Worm (Caenorhabditis elegans) whole organism, young adult: ENCODE data around the gene gmap-1.

Experiments
- B0035.1 ChIP-seq: sonication (generic microtip); optimal IDR thresholded peaks from 2 replicates; lab custom pipeline; 2016; ENCODE audit warnings: missing genetic modification characterization, mild to moderate bottlenecking, missing compliant biosample characterization, missing genotype, missing genetic modification reagents
- B0261.1 ChIP-seq: sonication (generic microtip); optimal IDR thresholded peaks from 2 replicates; lab custom pipeline; 2016; ENCODE audit warnings: mild to moderate bottlenecking, missing genetic modification characterization, moderate library complexity, missing compliant biosample characterization
- F10E7.11 ChIP-seq: sonication (generic microtip); optimal IDR thresholded peaks from 2 replicates; lab custom pipeline; 2017; ENCODE audit warnings: mild to moderate bottlenecking, missing genetic modification characterization, moderate library complexity, missing compliant biosample characterization
- F22D6.2 ChIP-seq: sonication (generic microtip); optimal IDR thresholded peaks from 2 replicates; lab custom pipeline; 2016; ENCODE audit warnings: mild to moderate bottlenecking, missing genetic modification characterization, missing compliant biosample characterization
- F33H1.4 ChIP-seq: fragments of 200-800 bp; sonication (Bioruptor generic); IDR thresholded peaks from 2 replicates; pipeline ENCODE4 v1.3.6; 2022; ENCODE audit warnings: missing genetic modification reagents, missing genetic modification characterization, missing compliant biosample characterization
- F55B11.4 ChIP-seq: sonication (generic microtip); optimal IDR thresholded peaks from 2 replicates; lab custom pipeline; 2016; ENCODE audit warnings: missing compliant biosample characterization, missing genetic modification characterization, borderline replicate concordance; ENCODE audit not compliant: insufficient read depth
- K12H6.12 ChIP-seq: fragments of 200-800 bp; sonication (Bioruptor generic); optimal IDR thresholded peaks from 2 replicates; lab custom pipeline; 2018; ENCODE audit warnings: mild to moderate bottlenecking, missing genetic modification characterization, missing compliant biosample characterization
- T07F8.4 ChIP-seq: sonication (generic microtip); optimal IDR thresholded peaks from 2 replicates; lab custom pipeline; 2016; ENCODE audit warnings: mild to moderate bottlenecking, missing genetic modification characterization, moderate library complexity, missing compliant biosample characterization
- T26A5.8 ChIP-seq: sonication (generic microtip); optimal IDR thresholded peaks from 2 replicates; lab custom pipeline; 2016; ENCODE audit warnings: missing genetic modification characterization, missing compliant biosample characterization
- Y56A3A.18 ChIP-seq: fragments of 200-800 bp; sonication (Bioruptor generic); IDR thresholded peaks from 2 replicates; pipeline ENCODE4 v1.3.6; 2022; ENCODE audit warnings: missing genetic modification reagents, missing genetic modification characterization, missing compliant biosample characterization
- aptf-2 ChIP-seq: fragments of 200-800 bp; sonication (Bioruptor generic); conservative IDR thresholded peaks from 2 replicates; pipeline ENCODE4 v1.3.6; 2022; ENCODE audit warnings: missing genetic modification reagents, missing genetic modification characterization, missing compliant biosample characterization
- attf-5 ChIP-seq: fragments of 200-800 bp; sonication (Bioruptor generic); optimal IDR thresholded peaks from 2 replicates; lab custom pipeline; 2018; ENCODE audit warnings: mild to moderate bottlenecking, missing genetic modification characterization, missing compliant biosample characterization
- cebp-2 ChIP-seq: fragments of 200-800 bp; sonication (Bioruptor generic); IDR thresholded peaks from 2 replicates; pipeline ENCODE4 v1.3.6; 2022; ENCODE audit warnings: missing genetic modification characterization, missing compliant biosample characterization
- ceh-100 ChIP-seq: fragments of 200-800 bp; sonication (Bioruptor generic); IDR thresholded peaks from 2 replicates; pipeline ENCODE4 v1.3.6; 2022; ENCODE audit warnings: missing genetic modification reagents, missing genetic modification characterization, missing compliant biosample characterization
- ceh-27 ChIP-seq: fragments of 200-800 bp; sonication (Bioruptor generic); optimal IDR thresholded peaks from 2 replicates; lab custom pipeline; 2018; ENCODE audit warnings: mild to moderate bottlenecking, missing genetic modification characterization, moderate library complexity, missing compliant biosample characterization
- die-1 ChIP-seq: sonication (generic microtip); optimal IDR thresholded peaks from 2 replicates; lab custom pipeline; 2016; ENCODE audit warnings: missing genotype, mild to moderate bottlenecking, missing genetic modification characterization, missing compliant biosample characterization
- dpl-1 ChIP-seq: fragments of 150-350 bp; optimal IDR thresholded peaks from 2 replicates; lab custom pipeline; 2014; ENCODE audit warnings: missing biosample characterization, missing genetic modification reagents, missing genetic modification characterization
- fkh-3 ChIP-seq: sonication (generic microtip); optimal IDR thresholded peaks from 2 replicates; lab custom pipeline; 2016; ENCODE audit warnings: mild to moderate bottlenecking, missing genetic modification characterization, missing compliant biosample characterization
- him-1 ChIP-seq: sonication (generic microtip); optimal IDR thresholded peaks from 2 replicates; lab custom pipeline; 2016; ENCODE audit warnings: missing genotype, missing genetic modification reagents, missing genetic modification characterization, missing compliant biosample characterization
- hlh-12 ChIP-seq: sonication (generic microtip); optimal IDR thresholded peaks from 2 replicates; lab custom pipeline; 2016; ENCODE audit warnings: missing genetic modification characterization, missing compliant biosample characterization
- hmg-20 ChIP-seq: fragments of 200-800 bp; sonication (Bioruptor generic); IDR thresholded peaks from 2 replicates; pipeline ENCODE4 v1.3.6; 2022; ENCODE audit warnings: missing genetic modification reagents, missing genetic modification characterization, missing compliant biosample characterization
- hrde-1 ChIP-seq: sonication (generic microtip); optimal IDR thresholded peaks from 2 replicates; lab custom pipeline; 2016; ENCODE audit warnings: missing genetic modification characterization, mild to moderate bottlenecking, missing compliant biosample characterization, moderate library complexity, missing genotype, missing genetic modification reagents, borderline replicate concordance
- lir-1 ChIP-seq: fragments of 200-800 bp; sonication (Bioruptor generic); conservative IDR thresholded peaks from 2 replicates; pipeline ENCODE4 v1.3.6; 2022; ENCODE audit warnings: missing genetic modification reagents, missing genetic modification characterization, missing compliant biosample characterization
- lsy-27 ChIP-seq: sonication (generic microtip); optimal IDR thresholded peaks from 2 replicates; lab custom pipeline; 2017; ENCODE audit warnings: missing genetic modification characterization, mild to moderate bottlenecking, missing compliant biosample characterization, antibody characterized with exemption, missing genotype, borderline replicate concordance; ENCODE audit not compliant: insufficient read depth
- madf-8 ChIP-seq: fragments of 200-800 bp; sonication (Bioruptor generic); conservative IDR thresholded peaks from 2 replicates; pipeline ENCODE4 v1.3.6; 2022; ENCODE audit warnings: missing genetic modification reagents, missing genetic modification characterization, missing compliant biosample characterization
- nhr-120 ChIP-seq: fragments of 200-800 bp; sonication (Bioruptor generic); IDR thresholded peaks from 2 replicates; pipeline ENCODE4 v1.3.6; 2022; ENCODE audit warnings: missing genetic modification characterization, missing compliant biosample characterization
- nhr-90 ChIP-seq: sonication (generic microtip); optimal IDR thresholded peaks from 2 replicates; lab custom pipeline; 2016; ENCODE audit warnings: missing genotype, mild to moderate bottlenecking, missing genetic modification characterization, missing compliant biosample characterization
- snpc-1.3 ChIP-seq: sonication (generic microtip); optimal IDR thresholded peaks from 2 replicates; lab custom pipeline; 2017; ENCODE audit warnings: missing genetic modification characterization, mild to moderate bottlenecking, missing compliant biosample characterization, antibody characterized with exemption, moderate library complexity, missing genotype, missing genetic modification reagents; ENCODE audit not compliant: insufficient read depth
- unc-62 ChIP-seq: fragments of 150-350 bp; optimal IDR thresholded peaks from 2 replicates; lab custom pipeline; 2014; ENCODE audit warnings: missing biosample characterization, missing genetic modification reagents, missing genetic modification characterization
- zfh-2 ChIP-seq: fragments of 200-800 bp; sonication (Bioruptor generic); conservative IDR thresholded peaks from 2 replicates; pipeline ENCODE4 v1.3.6; 2022; ENCODE audit warnings: missing genetic modification reagents, missing genetic modification characterization, missing compliant biosample characterization
- ztf-18 ChIP-seq: sonication (generic microtip); optimal IDR thresholded peaks from 2 replicates; lab custom pipeline; 2016; ENCODE audit warnings: missing genotype, mild to moderate bottlenecking, missing genetic modification characterization, missing compliant biosample characterization
- ztf-28 ChIP-seq: fragments of 200-800 bp; sonication (Bioruptor generic); IDR thresholded peaks from 2 replicates; pipeline ENCODE4 v1.3.6; 2022; ENCODE audit warnings: missing genetic modification reagents, missing genetic modification characterization, missing compliant biosample characterization
- ztf-6 ChIP-seq: fragments of 200-800 bp; sonication (Bioruptor generic); IDR thresholded peaks from 2 replicates; pipeline ENCODE4 v1.3.6; 2022; ENCODE audit warnings: missing genetic modification reagents, missing genetic modification characterization, missing compliant biosample characterization

gmap-1 gene

ce11 chrX:12889837-12890449 is 44.8 kb downstream of the gmap-1 start (continued):
- TF ChIP-seq lir-1 (GFP tag; lab: Robert Waterston, UW) (peak; percentile 62), attf-5 (peak; percentile 57), snpc-1.3 (tag; lab: Kevin White, UChicago) (peak; percentile 67), K12H6.12 (tag; lab: Kevin White, UChicago) (peak; percentile 64), T26A5.8 (peak; percentile 35), unc-62 (GFP tag; lab: Kevin White, UChicago) (no peak), cebp-2 (GFP tag; lab: Robert Waterston, UW) (peak; percentile 89; the same call in 1 of the 2 replicates), nhr-90 (tag; lab: Kevin White, UChicago) (peak; percentile 70), Y56A3A.18 (GFP tag; lab: Robert Waterston, UW) (peak; percentile 90), dpl-1 (GFP tag; lab: Kevin White, UChicago) (no peak), F22D6.2 (tag; lab: Kevin White, UChicago) (peak; percentile 10), ztf-6 (no peak), F10E7.11 (tag; lab: Kevin White, UChicago) (no peak), ztf-28 (GFP tag; lab: Robert Waterston, UW) (no peak), F33H1.4 (GFP tag; lab: Robert Waterston, UW) (no peak), die-1 (tag; lab: Kevin White, UChicago) (peak; percentile 73), hrde-1 (tag; lab: Kevin White, UChicago) (peak; percentile 38), madf-8 (GFP tag; lab: Robert Waterston, UW) (no peak), him-1 (peak; percentile 93), B0261.1 (tag; lab: Kevin White, UChicago) (peak; percentile 87), ceh-27 (GFP tag; lab: Kevin White, UChicago) (no peak), F55B11.4 (tag; lab: Kevin White, UChicago) (no peak), fkh-3 (tag; lab: Kevin White, UChicago) (no peak), zfh-2 (GFP tag; lab: Robert Waterston, UW) (no peak), lsy-27 (tag; lab: Kevin White, UChicago) (peak; percentile 5), T07F8.4 (tag; lab: Kevin White, UChicago) (peak; percentile 16), ceh-100 (GFP tag; lab: Robert Waterston, UW) (peak; percentile 25; the same call in 1 of the 2 replicates), hmg-20 (GFP tag; lab: Robert Waterston, UW) (peak; percentile 38; the same call in 1 of the 2 replicates), hlh-12 (tag; lab: Kevin White, UChicago) (peak; percentile 82), ztf-18 (tag; lab: Kevin White, UChicago) (peak; percentile 75), aptf-2 (GFP tag; lab: Robert Waterston, UW) (0 out of 2 replicates have a peak, but pooled peaks have one; percentile 28), nhr-120 (GFP tag; lab: Robert Waterston, UW) (peak; percentile 64; the same call in 1 of the 2 replicates), B0035.1 (tag; lab: Kevin White, UChicago) (peak; percentile 71)

ce11 chrX:12884873-12885272 is 49.9 kb downstream of the gmap-1 start, which contains the start of gene gpc-1:
Gene gpc-1 (minus strand): TSS chrX:12884989.
- TF ChIP-seq die-1 (tag; lab: Kevin White, UChicago) (no peak), unc-62 (GFP tag; lab: Kevin White, UChicago) (no peak)
